Worm (Caenorhabditis elegans) whole organism, early embryonic: Measurements from ENCODE around the gene mrg-1.

ENCODE experiments used
- B0310.2 ChIP-seq: sonication (generic microtip); optimal IDR thresholded peaks from 2 replicates; lab custom pipeline; 2016; ENCODE audit warnings: mild to moderate bottlenecking, missing genetic modification characterization, missing compliant biosample characterization
- F13C5.2 ChIP-seq: sonication (generic microtip); optimal IDR thresholded peaks from 2 replicates; lab custom pipeline; 2017; ENCODE audit warnings: mild to moderate bottlenecking, missing genetic modification characterization, inconsistent platforms, missing compliant biosample characterization
- aly-1 ChIP-seq: sonication (generic microtip); optimal IDR thresholded peaks from 2 replicates; lab custom pipeline; 2016; ENCODE audit warnings: missing genetic modification characterization, missing compliant biosample characterization
- ama-1 ChIP-seq: fragments of 150-350 bp; optimal IDR thresholded peaks from 2 replicates; lab custom pipeline; 2014
- ceh-13 ChIP-seq: fragments of 200-800 bp; sonication (Bioruptor generic); optimal IDR thresholded peaks from 2 replicates; lab custom pipeline; 2018; ENCODE audit warnings: mild to moderate bottlenecking, missing genetic modification characterization, missing compliant biosample characterization
- ceh-36 ChIP-seq: sonication (generic microtip); optimal IDR thresholded peaks from 2 replicates; lab custom pipeline; 2016; ENCODE audit warnings: missing genetic modification characterization, inconsistent platforms, missing compliant biosample characterization
- ets-7 ChIP-seq: sonication (generic microtip); optimal IDR thresholded peaks from 2 replicates; lab custom pipeline; 2016; ENCODE audit warnings: missing genotype, missing genetic modification characterization, missing compliant biosample characterization
- flt-1 ChIP-seq: fragments of 200-800 bp; sonication (Bioruptor generic); IDR thresholded peaks from 2 replicates; pipeline ENCODE4 v1.3.6; 2022; ENCODE audit warnings: missing genetic modification characterization, missing compliant biosample characterization
- hmbx-1 ChIP-seq: sonication (generic microtip); optimal IDR thresholded peaks from 2 replicates; lab custom pipeline; 2016; ENCODE audit warnings: mild to moderate bottlenecking, missing genetic modification characterization, missing compliant biosample characterization
- hmg-4 ChIP-seq: fragments of 200-800 bp; sonication (Bioruptor generic); optimal IDR thresholded peaks from 2 replicates; lab custom pipeline; 2018; ENCODE audit warnings: mild to moderate bottlenecking, missing genetic modification characterization, missing compliant biosample characterization
- hnd-1 ChIP-seq: sonication (generic microtip); optimal IDR thresholded peaks from 2 replicates; lab custom pipeline; 2016; ENCODE audit warnings: missing genetic modification characterization, missing compliant biosample characterization
- pes-1 ChIP-seq: fragments of 200-800 bp; sonication (Bioruptor generic); IDR thresholded peaks from 2 replicates; pipeline ENCODE4 v1.3.6; 2022; ENCODE audit warnings: missing genetic modification reagents, missing genetic modification characterization, missing compliant biosample characterization
- scrt-1 ChIP-seq: fragments of 200-800 bp; sonication (Bioruptor generic); IDR thresholded peaks from 2 replicates; pipeline ENCODE4 v1.3.6; 2022; ENCODE audit warnings: missing genetic modification characterization, missing compliant biosample characterization
- sea-1 ChIP-seq: fragments of 200-800 bp; sonication (Bioruptor generic); conservative IDR thresholded peaks from 2 replicates; pipeline ENCODE4 v1.3.6; 2022; ENCODE audit warnings: missing genetic modification characterization, missing compliant biosample characterization
- tbx-11 ChIP-seq: fragments of 200-800 bp; sonication (Bioruptor generic); IDR thresholded peaks from 2 replicates; pipeline ENCODE4 v1.3.6; 2022; ENCODE audit warnings: missing genetic modification characterization, missing compliant biosample characterization
- tbx-37 ChIP-seq: fragments of 200-800 bp; sonication (Bioruptor generic); conservative IDR thresholded peaks from 2 replicates; pipeline ENCODE4 v1.3.6; 2022; ENCODE audit warnings: missing genetic modification reagents, missing genetic modification characterization, missing compliant biosample characterization
- tra-4 ChIP-seq: sonication (generic microtip); optimal IDR thresholded peaks from 2 replicates; lab custom pipeline; 2017; ENCODE audit warnings: missing genetic modification characterization, missing compliant biosample characterization

The mrg-1 gene

DNA sequence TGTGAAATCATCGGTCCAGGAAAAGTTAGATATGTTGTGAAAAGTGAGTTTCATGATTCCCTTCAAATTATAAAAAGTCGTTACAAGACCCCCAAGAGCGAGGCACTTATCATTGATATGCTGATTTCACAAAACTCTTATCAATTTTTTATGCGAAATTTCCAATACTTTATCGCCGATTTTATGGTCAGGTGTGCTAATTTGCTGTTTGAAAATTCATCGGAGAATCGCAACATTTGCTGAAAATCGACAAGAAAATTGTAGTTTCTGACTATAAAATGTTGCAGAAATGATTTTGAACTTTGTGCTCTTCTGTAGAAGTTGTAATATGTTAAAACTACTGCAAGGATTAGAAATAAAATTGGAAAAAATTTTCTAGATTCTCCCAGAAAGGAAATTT, 42.8 kb downstream of the mrg-1 start:
- TF ChIP-seq aly-1 (tag; lab: Kevin White, UChicago) (no peak), ceh-13 (GFP tag; lab: Kevin White, UChicago) (no peak), ets-7 (no peak), sea-1 (GFP tag; lab: Robert Waterston, UW) (no peak), hnd-1 (no peak), flt-1 (GFP tag; lab: Robert Waterston, UW) (no peak), B0310.2 (no peak), F13C5.2 (tag; lab: Kevin White, UChicago) (no peak), ama-1 (lab: Kevin White, UChicago) (no peak), pes-1 (GFP tag; lab: Robert Waterston, UW) (no peak), ceh-36 (tag; lab: Kevin White, UChicago) (no peak), scrt-1 (GFP tag; lab: Robert Waterston, UW) (no peak), tbx-11 (GFP tag; lab: Robert Waterston, UW) (no peak), hmg-4 (no peak)

DNA sequence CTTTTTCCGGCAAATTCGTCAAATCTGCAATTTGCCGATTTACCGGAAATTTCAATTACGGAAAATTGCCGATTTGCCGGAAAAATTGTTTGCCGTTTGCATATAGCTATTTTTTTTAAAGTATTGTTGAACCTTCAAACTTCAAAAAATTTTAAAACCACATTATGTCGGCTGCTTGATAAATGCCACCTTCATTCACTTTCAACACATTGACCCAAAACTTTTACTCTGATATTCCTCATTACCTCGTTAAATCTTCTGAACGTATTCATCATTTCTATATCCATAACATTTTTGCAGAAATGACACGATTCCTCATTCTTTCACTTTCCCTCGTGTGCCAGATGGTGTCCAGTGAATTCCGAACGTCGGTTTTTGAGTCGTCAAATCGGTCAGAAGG, 45.4 kb downstream of the mrg-1 start, which contains the start of gene Y37D8A.3:
Gene Y37D8A.3 (plus strand): TSS at position 301 of the 400 bp plus-strand sequence.
- TF ChIP-seq sea-1 (GFP tag; lab: Robert Waterston, UW) (no peak), ceh-36 (tag; lab: Kevin White, UChicago) (no peak), tbx-37 (GFP tag; lab: Robert Waterston, UW) (no peak), F13C5.2 (tag; lab: Kevin White, UChicago) (no peak), tra-4 (tag; lab: Kevin White, UChicago) (no peak), pes-1 (GFP tag; lab: Robert Waterston, UW) (no peak), hnd-1 (no peak), ama-1 (lab: Kevin White, UChicago) (no peak), ceh-13 (GFP tag; lab: Kevin White, UChicago) (no peak), B0310.2 (no peak), hmbx-1 (tag; lab: Kevin White, UChicago) (no peak), tbx-11 (GFP tag; lab: Robert Waterston, UW) (no peak), scrt-1 (GFP tag; lab: Robert Waterston, UW) (no peak), flt-1 (GFP tag; lab: Robert Waterston, UW) (no peak), aly-1 (tag; lab: Kevin White, UChicago) (no peak), hmg-4 (no peak)

- TF ChIP-seq aly-1 (tag; lab: Kevin White, UChicago) (no peak), ceh-36 (tag; lab: Kevin White, UChicago) (peak; percentile 72)
These were observed 51.7 kb downstream of the mrg-1 start for ce11 chrIII:12822608-12823261.

- TF ChIP-seq tbx-37 (GFP tag; lab: Robert Waterston, UW) (no peak), ets-7 (no peak), F13C5.2 (tag; lab: Kevin White, UChicago) (no peak), B0310.2 (no peak), ama-1 (lab: Kevin White, UChicago) (no peak), scrt-1 (GFP tag; lab: Robert Waterston, UW) (no peak), ceh-13 (GFP tag; lab: Kevin White, UChicago) (no peak), sea-1 (GFP tag; lab: Robert Waterston, UW) (no peak), flt-1 (GFP tag; lab: Robert Waterston, UW) (no peak), pes-1 (GFP tag; lab: Robert Waterston, UW) (no peak)
These were observed 53.1 kb downstream of the mrg-1 start for ce11 chrIII:12821331-12821730.
